Worm (Caenorhabditis elegans): ENCODE results near the gene ZK637.14.

The ZK637.14 gene

DNA sequence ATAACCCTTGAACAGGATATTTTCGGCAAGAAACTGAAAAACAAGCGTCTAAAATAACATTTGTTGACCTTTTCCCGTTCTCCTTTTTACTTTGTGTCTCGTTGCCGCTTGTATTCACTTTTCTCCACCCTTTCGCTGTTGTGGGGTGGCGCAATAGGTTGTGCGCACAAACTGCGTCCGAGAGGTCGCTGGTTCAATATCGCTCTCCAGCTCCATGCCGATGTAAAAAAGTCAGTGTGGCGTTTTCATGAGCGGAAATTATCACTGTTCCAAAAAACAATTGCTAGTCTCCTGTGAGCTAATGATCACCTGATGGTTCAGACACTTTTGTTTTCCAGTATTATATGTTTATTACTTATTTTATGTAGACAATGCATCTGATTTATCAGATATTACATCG lies 48.6 kb upstream of the ZK637.14 start:
- peak; percentile 85 for TF ChIP-seq nhr-129 (tag; optimal IDR thresholded peaks at IDR 0.05)
- peak; percentile 83 for TF ChIP-seq sma-9 (GFP tag; optimal IDR thresholded peaks at IDR 0.05)
- TF ChIP-seq sma-9 (tag; optimal IDR thresholded peaks at IDR 0.05) = no peak
- no peak for TF ChIP-seq nhr-11 (tag; optimal IDR thresholded peaks at IDR 0.05)
- no peak for TF ChIP-seq peb-1 (tag; optimal IDR thresholded peaks at IDR 0.05)
- TF ChIP-seq aly-2 (tag; optimal IDR thresholded peaks at IDR 0.05) = no peak
- TF ChIP-seq ceh-16 (tag; optimal IDR thresholded peaks at IDR 0.05) = no peak
- no peak for TF ChIP-seq nhr-12 (tag; optimal IDR thresholded peaks at IDR 0.05)
- TF ChIP-seq crh-2 (tag; optimal IDR thresholded peaks at IDR 0.05) = peak; percentile 55
- no peak for TF ChIP-seq dmd-4 (tag; optimal IDR thresholded peaks at IDR 0.05)
- TF ChIP-seq alr-1 (tag; optimal IDR thresholded peaks at IDR 0.05) = no peak
- TF ChIP-seq skn-1 (tag; optimal IDR thresholded peaks at IDR 0.05) = no peak
- TF ChIP-seq elt-3 (tag; optimal IDR thresholded peaks at IDR 0.05) = no peak
- no peak for TF ChIP-seq elt-1 (tag; optimal IDR thresholded peaks at IDR 0.05)
- TF ChIP-seq nhr-77 (tag; optimal IDR thresholded peaks at IDR 0.05) = no peak
- TF ChIP-seq F13H6.1 (tag; optimal IDR thresholded peaks at IDR 0.05) = peak; percentile 60
- TF ChIP-seq lsy-2 (tag; optimal IDR thresholded peaks at IDR 0.05) = peak; percentile 63 to 70
- peak; percentile 80 for TF ChIP-seq gmeb-1 (tag; optimal IDR thresholded peaks at IDR 0.05)
- TF ChIP-seq sma-3 (GFP tag; optimal IDR thresholded peaks at IDR 0.05) = peak; percentile 68
- no peak for TF ChIP-seq R02D3.7 (tag; optimal IDR thresholded peaks at IDR 0.05)
- TF ChIP-seq ztf-4 (tag; optimal IDR thresholded peaks at IDR 0.05) = no peak
- TF ChIP-seq lin-13 (GFP tag; optimal IDR thresholded peaks at IDR 0.05) = peak; percentile 66
- no peak for TF ChIP-seq nhr-6 (tag; optimal IDR thresholded peaks at IDR 0.05)
- TF ChIP-seq nhr-10 (tag; optimal IDR thresholded peaks at IDR 0.05) = no peak
- peak; percentile 63 for TF ChIP-seq nhr-21 (tag; optimal IDR thresholded peaks at IDR 0.05)
- TF ChIP-seq fos-1 (tag; optimal IDR thresholded peaks at IDR 0.05) = peak; percentile 88
- no peak for TF ChIP-seq ama-1 (optimal IDR thresholded peaks at IDR 0.05)
- peak in 1 of 2 experiments; percentile 17 for TF ChIP-seq mdl-1 (tag; optimal IDR thresholded peaks at IDR 0.05)
- TF ChIP-seq nhr-23 (tag; optimal IDR thresholded peaks at IDR 0.05) = no peak
- TF ChIP-seq snpc-4 (tag; optimal IDR thresholded peaks at IDR 0.05) = no peak
- TF ChIP-seq mbf-1 (tag; optimal IDR thresholded peaks at IDR 0.05) = no peak
- TF ChIP-seq egl-27 (tag; optimal IDR thresholded peaks at IDR 0.05) = peak; percentile 29
- no peak for TF ChIP-seq mab-5 (tag; optimal IDR thresholded peaks at IDR 0.05)
- no peak for TF ChIP-seq nhr-25 (tag; optimal IDR thresholded peaks at IDR 0.05)
- no peak for TF ChIP-seq unc-39 (tag; optimal IDR thresholded peaks at IDR 0.05)
- no peak for TF ChIP-seq ztf-11 (tag; optimal IDR thresholded peaks at IDR 0.05)
- TF ChIP-seq ztf-1 (GFP tag; conservative IDR thresholded peaks at IDR 0.05) = no peak
- peak; percentile 79 for TF ChIP-seq lin-11 (tag; optimal IDR thresholded peaks at IDR 0.05)
- TF ChIP-seq lin-39 (tag; optimal IDR thresholded peaks at IDR 0.05) = no peak
- TF ChIP-seq nhr-237 (tag; optimal IDR thresholded peaks at IDR 0.05) = no peak
- peak; percentile 45 for TF ChIP-seq Y55F3AM.14 (GFP tag; optimal IDR thresholded peaks at IDR 0.05)
- TF ChIP-seq ceh-82 (tag; optimal IDR thresholded peaks at IDR 0.05) = no peak
- peak; percentile 25 for TF ChIP-seq zag-1 (tag; optimal IDR thresholded peaks at IDR 0.05)
- TF ChIP-seq C34F6.9 (tag; optimal IDR thresholded peaks at IDR 0.05) = peak; percentile 81
- peak; percentile 57 for TF ChIP-seq unc-55 (GFP tag; optimal IDR thresholded peaks at IDR 0.05)
- TF ChIP-seq unc-62 (GFP tag; optimal IDR thresholded peaks at IDR 0.05) = no peak
- TF ChIP-seq sem-4 (tag; optimal IDR thresholded peaks at IDR 0.05) = peak; percentile 40
- no peak for TF ChIP-seq blmp-1 (tag; optimal IDR thresholded peaks at IDR 0.05; ENCODE audit: insufficient read depth)
- no peak for TF ChIP-seq ZK546.5 (tag; optimal IDR thresholded peaks at IDR 0.05)

Measured in whole organism, L2 larva.